Worm (Caenorhabditis elegans) whole organism, L2 larva: ENCODE measurements around the gene best-2.

ENCODE experiments used
- C34F6.9 ChIP-seq: fragments of 150-350 bp; optimal IDR thresholded peaks from 2 replicates; lab custom pipeline; 2014; ENCODE audit warnings: missing biosample characterization, missing genetic modification characterization
- F13H6.1 ChIP-seq: sonication (generic microtip); optimal IDR thresholded peaks from 2 replicates; lab custom pipeline; 2016; ENCODE audit warnings: missing genetic modification characterization, missing compliant biosample characterization
- Y55F3AM.14 ChIP-seq: fragments of 200-800 bp; sonication (Bioruptor generic); optimal IDR thresholded peaks from 2 replicates; lab custom pipeline; 2018; ENCODE audit warnings: mild to moderate bottlenecking, missing genetic modification characterization, missing compliant biosample characterization
- alr-1 ChIP-seq: fragments of 150-350 bp; optimal IDR thresholded peaks from 2 replicates; lab custom pipeline; 2014; ENCODE audit warnings: missing biosample characterization, missing genetic modification characterization
- blmp-1 ChIP-seq: sonication (generic microtip); optimal IDR thresholded peaks from 2 replicates; lab custom pipeline; 2017; ENCODE audit warnings: missing genetic modification characterization, mild to moderate bottlenecking, missing compliant biosample characterization, antibody characterized with exemption, moderate library complexity; ENCODE audit not compliant: insufficient read depth
- crh-2 ChIP-seq: sonication (generic microtip); optimal IDR thresholded peaks from 2 replicates; lab custom pipeline; 2017; ENCODE audit warnings: missing biosample characterization, missing genetic modification characterization
- egl-27 ChIP-seq: sonication (generic microtip); optimal IDR thresholded peaks from 3 replicates; lab custom pipeline; 2017; ENCODE audit warnings: missing biosample characterization, missing genetic modification reagents, missing genetic modification characterization
- elt-1 ChIP-seq: fragments of 150-350 bp; optimal IDR thresholded peaks from 2 replicates; lab custom pipeline; 2014; ENCODE audit warnings: missing biosample characterization, missing genetic modification characterization
- elt-3 ChIP-seq: sonication (generic microtip); optimal IDR thresholded peaks from 2 replicates; lab custom pipeline; 2017; ENCODE audit warnings: missing biosample characterization, missing genetic modification characterization
- fos-1 ChIP-seq: fragments of 150-350 bp; optimal IDR thresholded peaks from 2 replicates; lab custom pipeline; 2014; ENCODE audit warnings: missing biosample characterization, missing genetic modification characterization
- gmeb-1 ChIP-seq: fragments of 150-350 bp; optimal IDR thresholded peaks from 2 replicates; lab custom pipeline; 2014; ENCODE audit warnings: missing biosample characterization, missing genetic modification characterization
- lin-11 ChIP-seq: fragments of 150-350 bp; sonication (generic microtip); optimal IDR thresholded peaks from 2 replicates; lab custom pipeline; 2014; ENCODE audit warnings: missing biosample characterization, missing genetic modification characterization, inconsistent platforms, mixed read lengths
- lin-13 ChIP-seq: fragments of 150-350 bp; optimal IDR thresholded peaks from 2 replicates; lab custom pipeline; 2014; ENCODE audit warnings: missing biosample characterization, missing genetic modification reagents, missing genetic modification characterization
- mbf-1 ChIP-seq: sonication (generic microtip); optimal IDR thresholded peaks from 2 replicates; lab custom pipeline; 2017; ENCODE audit warnings: missing biosample characterization, missing genetic modification characterization
- nhr-11 ChIP-seq: fragments of 150-350 bp; optimal IDR thresholded peaks from 2 replicates; lab custom pipeline; 2014; ENCODE audit warnings: missing biosample characterization, missing genetic modification characterization
- nhr-12 ChIP-seq: fragments of 150-350 bp; optimal IDR thresholded peaks from 2 replicates; lab custom pipeline; 2014; ENCODE audit warnings: missing biosample characterization, missing genetic modification characterization
- nhr-77 ChIP-seq: fragments of 150-350 bp; optimal IDR thresholded peaks from 2 replicates; lab custom pipeline; 2014; ENCODE audit warnings: missing biosample characterization, missing genetic modification characterization
- peb-1 ChIP-seq: fragments of 150-350 bp; optimal IDR thresholded peaks from 2 replicates; lab custom pipeline; 2014; ENCODE audit warnings: missing biosample characterization, missing genetic modification characterization
- sma-3 ChIP-seq: sonication (generic microtip); optimal IDR thresholded peaks from 2 replicates; lab custom pipeline; 2016; ENCODE audit warnings: missing genetic modification reagents, missing genetic modification characterization, missing compliant biosample characterization
- unc-39 ChIP-seq: fragments of 150-350 bp; optimal IDR thresholded peaks from 2 replicates; lab custom pipeline; 2014; ENCODE audit warnings: missing biosample characterization, missing genetic modification characterization
- unc-55 ChIP-seq: fragments of 150-350 bp; sonication (generic microtip); optimal IDR thresholded peaks from 3 replicates; lab custom pipeline; 2014; ENCODE audit warnings: missing biosample characterization, missing genetic modification reagents, missing genetic modification characterization
- ztf-1 ChIP-seq: fragments of 200-800 bp; sonication (Bioruptor generic); conservative IDR thresholded peaks from 2 replicates; pipeline ENCODE4 v1.3.6; 2022; ENCODE audit warnings: missing genetic modification characterization, missing compliant biosample characterization
- ztf-11 ChIP-seq: sonication (generic microtip); optimal IDR thresholded peaks from 2 replicates; lab custom pipeline; 2017; ENCODE audit warnings: missing biosample characterization, missing genetic modification characterization
- ztf-4 ChIP-seq: fragments of 150-350 bp; optimal IDR thresholded peaks from 2 replicates; lab custom pipeline; 2014; ENCODE audit warnings: missing biosample characterization, missing genetic modification characterization

Gene best-2

ce11 chrIV:13066044-13066443 is 46.8 kb downstream of the best-2 start:
- no peak for TF ChIP-seq crh-2 (tag; lab: Kevin White, UChicago)
- no peak for TF ChIP-seq mbf-1 (tag; lab: Kevin White, UChicago)
- TF ChIP-seq peb-1 (tag; lab: Kevin White, UChicago) = no peak
- TF ChIP-seq lin-13 = no peak
- TF ChIP-seq elt-1 (tag; lab: Kevin White, UChicago) = no peak
- TF ChIP-seq C34F6.9 (tag; lab: Kevin White, UChicago) = no peak
- no peak for TF ChIP-seq sma-3 (GFP tag; lab: Kevin White, UChicago)
- no peak for TF ChIP-seq nhr-12 (tag; lab: Kevin White, UChicago)
- TF ChIP-seq nhr-77 (tag; lab: Kevin White, UChicago) = no peak
- no peak for TF ChIP-seq egl-27
- no peak for TF ChIP-seq F13H6.1 (tag; lab: Kevin White, UChicago)
- TF ChIP-seq, all 48 proteins: peak for 0

- TF ChIP-seq lin-13 (no peak), unc-55 (GFP tag; lab: Kevin White, UChicago) (no peak), blmp-1 (tag; lab: Kevin White, UChicago) (no peak), ztf-4 (tag; lab: Kevin White, UChicago) (no peak), nhr-11 (tag; lab: Kevin White, UChicago) (no peak), ztf-11 (no peak), Y55F3AM.14 (GFP tag; lab: Kevin White, UChicago) (no peak), nhr-12 (tag; lab: Kevin White, UChicago) (no peak), mbf-1 (tag; lab: Kevin White, UChicago) (no peak), gmeb-1 (tag; lab: Kevin White, UChicago) (no peak), elt-3 (tag; lab: Kevin White, UChicago) (no peak), lin-11 (tag; lab: Kevin White, UChicago) (no peak), fos-1 (tag; lab: Kevin White, UChicago) (no peak), ztf-1 (no peak), elt-1 (tag; lab: Kevin White, UChicago) (no peak), alr-1 (tag; lab: Kevin White, UChicago) (no peak), unc-39 (tag; lab: Kevin White, UChicago) (no peak)
Observed at ce11 chrIV:13063714-13064113, 49.2 kb downstream of the best-2 start, which contains the start of gene scl-5. TSS of gene scl-5 (plus strand) at chrIV:13064014.
